Fruit fly (Drosophila melanogaster): ENCODE results near the gene CG13631.
A peak's percentile ranks its signal among the peaks of the same experiment; 100 is the strongest.

CG13631 gene

DNA sequence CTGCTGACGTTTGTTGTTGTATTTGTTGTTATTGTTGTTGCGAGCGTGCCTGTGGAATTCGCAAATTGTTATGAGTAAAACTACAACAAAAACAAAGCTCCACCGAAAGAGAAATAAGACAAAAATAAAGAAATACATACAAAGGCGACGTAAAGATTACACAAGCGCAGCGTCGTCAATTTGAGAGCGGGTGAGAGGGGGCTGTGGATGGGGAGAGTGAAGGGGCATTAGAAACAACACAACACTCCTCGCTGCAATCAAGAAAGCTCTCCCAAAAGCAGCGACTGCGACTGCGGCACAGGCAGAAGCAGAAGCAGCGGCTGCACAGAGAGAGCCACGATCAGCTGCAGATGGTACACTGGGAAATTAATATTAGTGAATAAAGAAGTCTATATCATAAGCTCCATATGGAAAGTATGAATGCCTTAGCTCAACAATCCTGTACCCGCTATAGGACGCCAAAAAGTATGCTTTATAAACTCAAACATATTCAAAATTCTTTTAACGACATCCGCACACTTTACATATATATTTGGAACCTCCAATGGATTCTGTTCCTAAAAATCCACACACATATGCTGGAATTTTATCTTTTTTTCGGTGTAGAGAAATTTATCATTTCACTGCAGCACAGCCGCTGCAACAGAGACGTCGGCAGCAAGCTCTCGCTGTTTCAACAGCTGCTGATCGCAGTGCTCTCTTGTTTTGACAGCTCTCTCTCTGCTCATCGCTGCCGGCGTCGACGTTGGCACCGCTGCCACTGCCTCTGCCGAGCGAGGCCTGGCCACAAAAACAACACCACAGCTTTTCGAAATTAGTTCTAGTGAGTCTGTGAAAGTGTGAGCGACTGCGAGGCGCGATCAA, at the start of gene CG13631:
Gene CG13631, plus strand, starts transcription at position 814 of the 864 bp plus-strand sequence.
- TF ChIP-seq noc (tag; optimal IDR thresholded peaks at IDR 0.05) = peak; percentile 32

DNA sequence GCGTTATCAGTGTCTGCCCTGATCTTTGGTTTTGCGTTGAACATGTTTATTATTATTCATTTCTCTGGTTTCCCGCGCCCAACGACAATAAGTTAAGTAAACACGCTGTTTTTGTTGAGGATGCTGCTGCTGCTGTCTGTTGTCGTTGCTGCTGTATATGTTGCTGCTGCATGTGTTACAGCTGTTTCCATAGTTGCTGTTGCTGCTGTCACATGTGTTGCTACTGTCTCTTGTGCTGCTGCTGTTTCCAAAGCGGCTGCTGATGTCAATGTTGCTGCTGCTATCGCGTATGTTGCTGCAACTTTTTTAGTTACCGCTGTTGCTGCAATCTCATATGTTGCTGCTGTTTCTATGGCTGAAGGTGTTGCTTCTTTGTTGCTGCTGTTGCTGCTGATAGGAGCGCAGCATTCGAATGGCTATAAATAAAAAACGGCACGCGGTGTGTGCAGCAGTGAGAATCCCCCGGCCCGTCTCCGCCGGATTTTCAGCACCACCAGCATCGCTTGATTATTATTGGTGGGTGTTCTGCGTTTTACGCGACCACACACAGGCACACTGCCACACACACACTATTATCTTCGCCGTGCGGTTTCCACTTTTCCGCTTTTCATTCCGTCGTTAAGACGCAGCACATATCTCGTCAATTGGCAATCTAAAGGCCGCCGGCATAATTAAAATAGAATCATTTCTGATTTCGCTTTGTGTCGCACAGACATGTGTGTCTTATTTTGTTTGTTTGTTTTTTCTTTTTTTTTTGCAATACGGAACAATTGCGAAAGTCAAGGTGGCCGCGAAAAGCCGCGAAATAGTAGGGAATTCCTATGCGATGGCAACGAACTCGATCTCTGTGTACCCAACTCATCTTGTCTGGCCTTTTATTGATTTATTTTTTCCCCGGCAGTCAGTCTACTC, 48.4 kb upstream of the CG13631 start:
- TF ChIP-seq noc (tag; optimal IDR thresholded peaks at IDR 0.05) = no peak

DNA sequence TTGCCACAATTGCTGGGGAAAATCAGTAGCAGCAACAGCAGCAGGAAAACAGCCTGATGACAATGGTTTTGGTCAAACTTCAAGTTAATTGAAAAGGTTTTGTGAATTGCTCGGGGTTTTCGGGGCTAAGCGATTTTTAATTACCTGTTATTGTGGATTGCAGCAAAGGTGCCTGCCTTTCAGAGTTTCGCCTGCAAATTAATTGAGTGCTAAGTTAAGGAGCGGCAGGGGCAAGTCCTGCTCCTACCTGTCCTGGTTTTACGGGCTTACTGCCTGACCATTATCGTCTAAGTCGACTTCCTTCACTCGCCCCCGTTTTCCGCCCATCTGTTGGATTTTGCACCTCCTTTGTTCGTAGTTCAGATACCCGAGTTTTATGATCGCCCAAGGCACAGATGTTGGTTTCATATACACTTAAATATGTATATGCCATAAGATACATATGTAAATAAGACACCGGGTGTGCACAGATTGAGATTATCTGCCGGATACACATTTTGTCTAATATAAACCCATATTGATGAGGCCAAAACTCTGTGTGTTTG, 42.7 kb upstream of the CG13631 start:
- TF ChIP-seq noc (tag; optimal IDR thresholded peaks at IDR 0.05) = no peak

DNA sequence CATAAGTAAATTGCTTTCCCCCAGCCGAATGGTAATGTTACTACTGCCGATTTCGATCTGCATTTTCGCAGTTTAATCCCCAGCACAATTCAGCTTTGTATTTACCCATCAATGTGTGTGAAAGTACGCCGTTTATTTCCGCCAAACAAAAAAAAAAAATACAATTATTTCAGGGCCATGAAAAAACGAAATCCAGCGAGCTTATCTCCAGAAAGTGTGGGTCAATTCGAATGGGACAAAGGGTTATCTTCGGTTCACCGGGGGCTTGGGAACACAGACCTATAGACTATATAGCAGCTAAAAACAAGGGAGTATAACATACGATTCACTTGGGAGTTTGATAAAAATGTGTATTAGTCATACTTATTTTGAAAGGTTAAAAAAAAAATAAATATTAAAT, 42.1 kb upstream of the CG13631 start:
- no peak for TF ChIP-seq noc (tag; optimal IDR thresholded peaks at IDR 0.05)

DNA sequence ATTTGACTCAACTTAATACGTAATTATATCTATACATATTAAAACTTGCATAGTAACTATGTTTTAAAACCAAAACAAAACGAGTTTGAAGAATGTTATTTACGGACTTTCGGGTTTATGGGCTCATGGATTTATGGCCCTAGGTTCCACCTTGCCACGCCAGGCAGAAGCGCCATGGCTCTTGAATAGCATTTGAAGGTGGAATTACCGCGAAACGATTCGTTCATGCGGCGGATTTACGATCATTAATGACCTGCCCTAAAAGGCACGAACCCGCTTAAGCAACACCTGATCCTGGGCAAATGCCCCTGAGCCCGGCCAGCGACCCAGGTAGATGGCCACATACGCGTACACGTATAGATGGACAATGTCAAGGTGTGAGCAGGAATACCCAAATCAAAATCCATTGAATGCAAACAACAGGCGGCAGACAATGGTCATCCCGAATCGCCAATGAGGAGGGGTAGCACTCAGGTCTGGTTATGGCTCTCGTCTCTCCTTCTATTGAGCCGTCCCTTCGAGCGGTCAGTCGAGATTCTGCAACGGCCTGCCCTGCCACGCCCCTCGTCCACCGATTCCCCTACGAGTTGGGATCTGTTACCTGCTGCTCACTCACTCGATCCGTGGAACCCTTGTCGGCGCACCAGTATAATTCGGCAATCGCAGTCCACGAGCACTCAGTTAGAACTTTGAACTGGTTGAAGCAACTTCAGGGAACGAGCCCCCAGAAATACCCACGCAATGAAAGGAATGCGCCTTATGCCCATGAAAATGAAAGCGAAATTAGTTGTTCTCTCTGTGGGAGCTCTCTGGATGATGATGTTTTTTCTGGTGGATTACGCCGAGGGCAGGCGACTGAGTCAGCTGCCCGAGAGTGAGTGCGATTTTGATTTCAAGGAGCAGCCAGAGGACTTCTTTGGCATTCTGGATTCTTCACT, 19.8 kb upstream of the CG13631 start, which contains the start of gene tld:
Gene tld, plus strand, starts transcription at position 677 of the 938 bp plus-strand sequence.
- no peak for TF ChIP-seq noc (tag; optimal IDR thresholded peaks at IDR 0.05)

DNA sequence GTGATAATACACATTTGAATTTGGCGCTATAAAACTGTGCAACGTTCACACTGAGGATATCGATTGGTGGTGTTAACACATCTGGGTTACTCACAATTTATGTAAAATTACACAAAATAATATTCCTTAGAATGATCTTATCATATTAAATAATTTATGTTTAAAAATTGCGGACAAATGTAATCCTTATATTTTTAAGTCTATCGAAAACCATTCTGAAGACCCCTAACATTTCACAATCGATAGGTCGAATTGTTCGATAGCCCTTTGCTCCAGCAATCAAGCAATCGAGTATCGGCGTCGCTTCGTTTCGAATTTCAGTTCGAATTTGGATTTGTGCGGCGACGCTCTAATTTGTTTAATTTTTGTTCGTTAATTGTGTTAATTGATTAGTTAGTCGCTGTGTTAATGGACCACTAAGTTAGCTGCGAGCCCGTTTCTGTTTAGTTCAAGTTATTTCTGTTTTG, 15.6 kb upstream of the CG13631 start, which contains the start of gene asp:
Gene asp, plus strand, starts transcription at position 289 of the 467 bp plus-strand sequence.
- TF ChIP-seq noc (tag; optimal IDR thresholded peaks at IDR 0.05) = no peak

DNA sequence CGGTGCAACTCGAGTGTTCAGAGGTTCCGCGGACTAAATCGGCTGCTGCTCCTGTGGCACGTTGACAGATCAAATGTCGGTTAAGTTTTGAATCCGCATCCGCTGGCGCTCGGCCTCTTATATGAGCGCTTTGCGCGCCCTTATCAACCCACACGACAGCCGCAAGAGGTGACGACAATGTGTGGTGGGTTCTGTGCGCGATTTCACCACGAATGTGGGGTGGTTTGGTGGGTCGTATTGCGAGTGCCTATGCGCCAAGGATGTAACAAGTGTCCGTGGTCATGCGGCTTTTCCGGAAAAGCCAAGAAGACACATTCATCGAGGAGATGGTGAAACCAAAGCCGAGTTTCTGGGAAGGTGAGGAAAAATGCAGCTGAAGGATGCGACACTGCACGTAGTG, 4.2 kb upstream of the CG13631 start, which contains the start of gene AstA:
Gene AstA, minus strand, starts transcription at position 101 of the 400 bp plus-strand sequence.
- TF ChIP-seq noc (tag; optimal IDR thresholded peaks at IDR 0.05) = no peak

DNA sequence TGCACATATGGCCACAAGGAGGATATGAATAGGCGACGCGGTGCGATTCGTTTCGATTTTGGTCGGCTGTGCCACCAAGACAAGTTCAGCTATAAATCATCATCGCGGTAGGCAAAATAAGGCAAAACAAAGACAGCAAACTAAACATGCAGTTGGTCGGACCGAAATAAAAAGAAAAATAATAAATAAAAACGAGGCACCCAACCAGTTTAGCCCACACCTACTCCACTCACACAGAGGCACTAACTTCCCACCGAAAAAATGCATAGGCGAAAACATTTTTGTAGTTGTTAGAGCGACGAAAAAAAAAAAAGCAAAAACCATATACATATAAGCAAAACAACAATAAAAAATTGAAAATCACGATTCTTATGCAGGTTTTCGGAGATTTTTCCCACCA, 2.5 kb upstream of the CG13631 start:
- TF ChIP-seq noc (tag; optimal IDR thresholded peaks at IDR 0.05) = no peak

DNA sequence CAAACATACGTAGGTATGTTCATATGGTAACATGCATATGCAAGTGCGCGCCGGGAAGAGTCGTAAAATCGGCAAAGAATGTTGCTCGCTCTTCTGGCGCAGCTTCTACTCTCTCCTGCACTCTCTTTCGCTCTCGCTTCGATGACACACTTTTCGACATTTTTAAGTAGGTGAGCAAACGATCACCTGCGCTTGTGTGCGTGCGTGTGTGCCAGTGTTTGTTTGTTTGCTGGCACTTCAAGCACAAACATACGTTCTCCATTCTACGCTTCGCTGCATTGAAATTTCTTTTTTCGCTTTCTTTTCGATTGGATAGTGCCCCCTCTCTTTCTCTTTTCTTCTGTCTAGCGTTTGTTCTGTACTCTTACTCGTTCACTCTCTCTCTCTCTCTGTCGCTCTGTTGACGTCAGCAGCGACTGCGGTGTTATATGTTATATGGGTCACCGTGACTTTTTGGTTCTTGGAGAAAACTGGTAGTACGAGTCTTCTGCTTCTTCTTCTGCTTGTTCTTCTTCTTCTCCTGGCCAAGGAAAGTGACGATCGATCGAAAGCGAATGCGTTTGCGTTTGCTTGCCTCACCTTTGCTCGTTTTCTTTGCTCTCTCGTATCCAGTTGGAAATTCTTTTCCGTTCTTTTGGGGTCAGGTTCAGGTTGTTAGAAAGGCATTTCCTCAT, 1.3 kb upstream of the CG13631 start:
- no peak for TF ChIP-seq noc (tag; optimal IDR thresholded peaks at IDR 0.05)

DNA sequence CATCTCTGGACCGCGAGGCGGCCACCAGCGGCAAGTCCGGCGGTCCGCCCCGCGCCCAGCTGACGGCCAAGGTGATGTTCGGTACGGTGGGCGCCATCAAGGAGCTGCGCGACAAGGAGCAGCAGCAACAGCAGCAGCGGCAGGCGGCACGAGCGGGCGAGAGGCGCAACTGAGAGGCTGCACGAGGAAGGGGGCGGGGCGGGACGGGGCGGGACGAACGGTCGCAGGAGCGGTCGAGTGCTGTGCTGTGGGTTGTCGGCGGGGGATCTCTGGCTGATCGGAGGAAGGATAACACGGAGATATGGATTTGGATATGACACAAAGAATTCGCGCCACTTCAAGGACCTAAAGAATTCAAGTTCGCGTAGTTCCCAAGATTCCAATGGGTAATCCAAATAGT, 450 bp downstream of the CG13631 start:
- TF ChIP-seq noc (tag; optimal IDR thresholded peaks at IDR 0.05) = no peak

DNA sequence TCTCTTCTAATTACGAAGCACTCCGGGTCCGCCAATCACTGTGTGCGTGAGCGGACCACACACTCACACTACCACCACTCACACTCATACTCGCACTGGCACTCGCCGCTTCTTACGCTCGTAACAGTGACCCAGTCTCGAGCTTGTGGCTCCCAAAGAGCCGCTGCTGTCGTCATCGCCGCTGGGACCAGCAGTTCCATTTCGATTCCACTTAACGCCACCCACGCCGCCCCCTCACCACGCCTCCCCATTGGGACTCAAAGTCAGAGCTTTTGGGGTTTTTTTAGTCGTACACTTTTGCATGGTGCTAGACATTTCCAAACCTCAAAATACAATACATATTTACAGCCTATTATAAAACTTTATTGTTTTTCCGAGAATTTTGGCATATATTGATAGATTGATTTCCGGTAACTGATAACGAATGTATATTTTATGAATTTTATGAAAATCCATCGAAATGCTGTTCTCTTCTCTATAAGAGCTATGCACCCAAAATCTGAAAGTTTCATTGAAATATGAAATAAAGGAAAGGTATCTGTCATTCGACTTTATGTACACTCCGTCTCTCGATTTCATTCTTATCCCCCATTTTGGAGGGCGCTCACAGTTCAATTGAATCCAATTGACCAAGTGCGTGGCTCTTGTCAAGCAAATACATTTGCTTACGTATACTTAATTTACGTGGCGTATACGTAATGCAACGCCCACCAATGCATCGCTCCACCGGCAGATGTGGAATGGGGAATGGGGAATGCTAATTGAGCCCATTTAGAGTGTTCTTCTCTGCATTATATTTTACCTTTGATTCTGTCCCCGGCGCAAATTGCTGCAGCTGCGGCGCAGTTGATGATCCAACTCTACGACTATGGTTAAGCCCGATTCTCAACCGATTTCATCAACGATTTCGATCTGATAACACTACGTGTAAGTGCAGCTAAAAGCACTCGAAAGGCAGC, 2.4 kb downstream of the CG13631 start, which contains the start of gene CG42331:
Gene CG42331, plus strand, starts transcription at position 909 of the 959 bp plus-strand sequence.
- peak; percentile 69 for TF ChIP-seq noc (tag; optimal IDR thresholded peaks at IDR 0.05)

DNA sequence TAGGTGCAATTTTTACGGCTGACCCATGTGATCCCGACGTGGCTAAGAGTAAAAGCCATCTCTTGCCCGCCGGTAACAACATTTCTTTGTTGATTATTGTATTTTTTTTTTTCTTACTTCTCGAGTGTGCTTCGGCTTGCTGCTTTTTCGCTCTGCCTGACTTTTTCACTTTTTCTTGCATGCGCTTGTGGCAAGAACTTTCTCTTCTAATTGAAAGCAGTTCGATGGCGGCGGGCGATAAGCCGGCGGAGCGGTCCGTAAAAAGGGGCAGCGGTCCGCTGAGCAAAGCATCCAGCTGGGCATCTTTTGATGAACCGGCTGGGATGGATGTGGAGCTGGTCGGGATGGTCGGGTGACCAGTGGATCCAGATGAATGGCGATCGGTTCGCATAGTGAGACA, 3.9 kb downstream of the CG13631 start:
- no peak for TF ChIP-seq noc (tag; optimal IDR thresholded peaks at IDR 0.05)

DNA sequence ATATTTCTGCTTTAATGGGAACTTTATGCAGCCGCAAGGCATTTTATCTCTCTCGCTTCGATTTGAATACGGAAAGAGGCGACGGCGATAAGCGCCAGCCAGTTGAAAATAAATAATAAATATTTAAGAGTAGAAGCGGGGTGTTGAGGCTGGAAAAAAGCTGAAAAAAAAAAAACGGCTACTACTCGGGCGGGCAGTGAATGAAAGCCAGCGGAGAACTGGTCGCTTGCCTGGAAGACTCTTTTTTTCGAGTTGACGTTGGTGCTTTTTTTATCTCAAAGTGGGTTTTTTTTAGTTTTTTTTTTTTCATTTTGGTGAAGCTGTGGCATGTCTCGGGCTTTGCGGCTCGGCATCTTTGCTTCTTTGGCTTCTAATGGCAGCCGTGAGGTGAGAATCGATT, 4.3 kb downstream of the CG13631 start:
- no peak for TF ChIP-seq noc (tag; optimal IDR thresholded peaks at IDR 0.05)

Measured in whole organism, larva.